Fruit fly (Drosophila melanogaster): Measurements from ENCODE around the gene CG33099.

Gene CG33099

DNA sequence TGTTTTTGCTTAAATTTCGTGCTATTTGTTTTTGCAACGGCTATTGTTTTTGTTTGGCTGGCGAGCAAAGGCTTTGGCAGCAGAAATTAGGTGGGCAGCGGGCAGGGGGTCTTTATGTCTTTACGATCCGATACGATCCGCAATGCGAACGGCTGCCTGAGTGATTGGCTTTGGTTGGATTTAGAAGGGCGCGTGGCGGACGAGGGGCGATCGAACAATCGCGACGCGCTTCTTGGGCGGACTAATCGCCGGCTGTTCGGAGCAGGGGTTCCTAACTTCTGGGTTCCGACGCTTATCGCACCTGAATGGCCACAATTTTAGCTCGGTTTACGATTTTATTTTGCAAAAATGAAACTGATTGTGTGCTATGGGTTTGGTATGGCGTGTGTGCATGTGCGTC lies 3.2 kb downstream of the CG33099 start:
- no peak for TF ChIP-seq Dif (GFP tag; optimal IDR thresholded peaks at IDR 0.05; ENCODE audit: partially characterized antibody)
- no peak for TF ChIP-seq fru (GFP tag; optimal IDR thresholded peaks at IDR 0.05)
- TF ChIP-seq Rel (GFP tag; optimal IDR thresholded peaks at IDR 0.05), result no peak
- TF ChIP-seq Rel (tag; optimal IDR thresholded peaks at IDR 0.05), result peak; percentile 32
- TF ChIP-seq Dfd (GFP tag; optimal IDR thresholded peaks at IDR 0.05), result no peak
- peak; percentile 35 for TF ChIP-seq jim (GFP tag; optimal IDR thresholded peaks at IDR 0.05)
- TF ChIP-seq Abd-B (GFP tag; optimal IDR thresholded peaks at IDR 0.05), result no peak
- no peak for TF ChIP-seq Jra (GFP tag; optimal IDR thresholded peaks at IDR 0.05)
- TF ChIP-seq dmrt93B (GFP tag; optimal IDR thresholded peaks at IDR 0.05), result no peak
- TF ChIP-seq sv (GFP tag; optimal IDR thresholded peaks at IDR 0.05), result no peak
- TF ChIP-seq foxo (GFP tag; optimal IDR thresholded peaks at IDR 0.05), result peak in 1 of 2 experiments; percentile 39
- peak; percentile 98 for TF ChIP-seq h (GFP tag; optimal IDR thresholded peaks at IDR 0.05)
- peak; percentile 37 for TF ChIP-seq Sp1 (GFP tag; optimal IDR thresholded peaks at IDR 0.05)

DNA sequence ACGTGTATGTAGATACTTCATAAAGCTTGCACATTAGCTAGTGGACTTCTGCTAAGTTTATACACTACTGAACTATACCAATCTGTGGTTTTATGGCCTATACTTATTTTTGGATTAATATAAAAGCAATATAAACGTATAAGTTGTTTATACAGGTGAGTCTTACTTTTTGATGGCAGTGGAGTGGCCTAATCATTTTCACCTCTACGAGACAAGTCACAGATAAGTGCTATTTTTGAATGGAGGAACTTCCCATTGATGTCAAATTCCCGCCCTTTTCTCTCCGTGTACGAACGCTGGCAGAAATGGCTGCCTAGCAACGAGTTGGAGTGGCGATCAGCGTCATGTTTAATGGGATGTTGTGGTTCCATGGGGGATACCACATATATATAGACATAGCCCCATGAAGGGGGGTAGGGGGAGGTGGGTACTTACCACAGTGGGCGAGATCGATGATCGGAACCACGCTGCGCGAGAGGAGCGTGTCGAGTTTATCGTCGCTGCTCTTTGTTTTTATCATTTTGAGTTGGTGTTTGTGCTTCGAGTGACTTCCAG lies 3.9 kb downstream of the CG33099 start:
- TF ChIP-seq Rel (GFP tag; optimal IDR thresholded peaks at IDR 0.05), result no peak
- TF ChIP-seq Rel (tag; optimal IDR thresholded peaks at IDR 0.05), result peak; percentile 61
- no peak for TF ChIP-seq psq (GFP tag; optimal IDR thresholded peaks at IDR 0.05)
- peak in 1 of 2 experiments; percentile 32 for TF ChIP-seq dl (GFP tag; optimal IDR thresholded peaks at IDR 0.05; ENCODE audit: insufficient read depth in 1 of 2, partially characterized antibody in 2 of 2)
- no peak for TF ChIP-seq h (GFP tag; optimal IDR thresholded peaks at IDR 0.05)
- peak in 1 of 2 experiments; percentile 18 for TF ChIP-seq foxo (GFP tag; optimal IDR thresholded peaks at IDR 0.05)
- TF ChIP-seq OdsH (GFP tag; optimal IDR thresholded peaks at IDR 0.05), result peak; percentile 9
- TF ChIP-seq fru (GFP tag; optimal IDR thresholded peaks at IDR 0.05), result peak; percentile 27

DNA sequence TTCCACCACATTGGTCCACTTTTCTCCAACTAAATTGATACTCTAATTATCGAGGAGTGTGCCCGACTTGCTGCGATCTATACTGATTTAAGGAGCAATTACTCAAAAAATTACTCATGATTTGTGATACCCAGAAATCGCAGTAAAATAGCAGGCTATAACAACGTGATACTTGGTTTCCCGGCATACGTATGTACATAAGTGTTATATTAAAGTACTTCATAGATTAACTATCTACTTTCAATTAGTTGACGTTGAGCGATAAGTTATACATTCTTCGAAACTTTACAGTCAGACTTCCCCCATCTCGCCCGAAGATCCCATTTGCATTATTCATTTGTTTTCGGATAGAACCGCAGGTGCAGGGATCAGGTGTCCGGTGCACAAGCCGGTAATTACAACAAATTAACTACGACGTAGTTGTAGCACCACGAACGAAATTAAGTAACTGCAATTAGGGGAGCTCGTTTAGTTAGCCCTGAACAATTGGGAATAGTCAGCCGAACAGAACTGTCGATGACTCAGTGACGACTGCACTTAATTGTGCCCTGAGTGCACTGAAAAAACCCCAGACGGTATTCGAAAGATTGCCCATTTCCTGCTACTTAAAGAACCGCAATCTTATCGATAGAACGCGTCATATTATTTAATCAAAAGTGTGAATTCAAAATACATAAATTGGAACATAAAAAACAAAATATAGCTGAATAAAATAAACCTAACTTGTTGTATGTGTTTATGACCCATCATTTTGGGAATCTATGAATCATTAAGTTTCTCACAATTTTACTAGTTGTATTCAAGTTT lies 4.6 kb downstream of the CG33099 start:
- TF ChIP-seq brk (GFP tag; optimal IDR thresholded peaks at IDR 0.05) (no peak), Dif (GFP tag; optimal IDR thresholded peaks at IDR 0.05; ENCODE audit: partially characterized antibody) (no peak), CG32264 (GFP tag; optimal IDR thresholded peaks at IDR 0.05) (no peak), jim (GFP tag; optimal IDR thresholded peaks at IDR 0.05) (no peak), OdsH (GFP tag; optimal IDR thresholded peaks at IDR 0.05) (no peak), h (GFP tag; optimal IDR thresholded peaks at IDR 0.05) (no peak), Rel (GFP tag; optimal IDR thresholded peaks at IDR 0.05) (no peak), Rel (tag; optimal IDR thresholded peaks at IDR 0.05) (peak; percentile 78), Jra (GFP tag; optimal IDR thresholded peaks at IDR 0.05) (no peak)

DNA sequence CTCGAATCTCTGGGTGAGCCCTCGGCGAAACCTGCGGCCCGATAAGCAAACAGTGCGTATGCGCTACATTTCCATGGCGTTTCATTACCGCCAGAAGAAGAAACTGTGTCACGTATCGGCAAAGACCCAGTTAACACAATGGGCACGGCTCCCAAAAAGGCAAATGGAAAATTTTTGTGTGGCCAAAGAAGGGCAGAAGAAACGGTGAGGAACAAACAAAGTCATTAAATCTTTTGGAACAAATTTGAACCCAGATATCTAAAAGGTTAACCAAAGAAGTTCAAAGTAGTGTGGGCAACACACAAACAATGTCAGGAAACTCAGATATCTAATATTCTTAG lies 5.3 kb downstream of the CG33099 start:
- TF ChIP-seq dl (GFP tag; optimal IDR thresholded peaks at IDR 0.05; ENCODE audit: insufficient read depth in 1 of 2, partially characterized antibody in 2 of 2) (no peak), Jra (GFP tag; optimal IDR thresholded peaks at IDR 0.05) (no peak), Dif (GFP tag; optimal IDR thresholded peaks at IDR 0.05; ENCODE audit: partially characterized antibody) (no peak), dmrt93B (GFP tag; optimal IDR thresholded peaks at IDR 0.05) (no peak), N (GFP tag; optimal IDR thresholded peaks at IDR 0.05) (no peak), Dfd (GFP tag; optimal IDR thresholded peaks at IDR 0.05) (no peak), pan (optimal IDR thresholded peaks at IDR 0.05) (no peak), Vsx2 (GFP tag; optimal IDR thresholded peaks at IDR 0.05; ENCODE audit: partially characterized antibody) (no peak), Hr78 (GFP tag; optimal IDR thresholded peaks at IDR 0.05) (no peak), tai (GFP tag; optimal IDR thresholded peaks at IDR 0.05) (no peak), h (GFP tag; optimal IDR thresholded peaks at IDR 0.05) (no peak), br (GFP tag; optimal IDR thresholded peaks at IDR 0.05) (no peak), psq (GFP tag; optimal IDR thresholded peaks at IDR 0.05) (no peak), fru (GFP tag; optimal IDR thresholded peaks at IDR 0.05) (no peak), Myc (optimal IDR thresholded peaks at IDR 0.05) (no peak), Rel (GFP tag; optimal IDR thresholded peaks at IDR 0.05) (no peak), Rel (tag; optimal IDR thresholded peaks at IDR 0.05) (no peak), GATAd (GFP tag; optimal IDR thresholded peaks at IDR 0.05) (no peak), CG32264 (GFP tag; optimal IDR thresholded peaks at IDR 0.05) (no peak)

- TF ChIP-seq Mio (GFP tag; optimal IDR thresholded peaks at IDR 0.05) (no peak), Hnf4 (GFP tag; optimal IDR thresholded peaks at IDR 0.05) (peak; percentile 21), rgr (GFP tag; optimal IDR thresholded peaks at IDR 0.05) (peak; percentile 16), CG9705 (GFP tag; optimal IDR thresholded peaks at IDR 0.05) (no peak), dmrt93B (GFP tag; optimal IDR thresholded peaks at IDR 0.05) (peak; percentile 1), Jra (GFP tag; optimal IDR thresholded peaks at IDR 0.05) (peak; percentile 10), Dif (GFP tag; optimal IDR thresholded peaks at IDR 0.05; ENCODE audit: partially characterized antibody) (no peak), jim (GFP tag; optimal IDR thresholded peaks at IDR 0.05) (no peak), br (GFP tag; optimal IDR thresholded peaks at IDR 0.05) (no peak), dsf (GFP tag; optimal IDR thresholded peaks at IDR 0.05; ENCODE audit: borderline replicate concordance) (no peak), pan (optimal IDR thresholded peaks at IDR 0.05) (no peak), brk (GFP tag; optimal IDR thresholded peaks at IDR 0.05) (no peak), HLH106 (tag; optimal IDR thresholded peaks at IDR 0.05) (no peak), usp (GFP tag; optimal IDR thresholded peaks at IDR 0.05) (no peak), dl (GFP tag; optimal IDR thresholded peaks at IDR 0.05; ENCODE audit: insufficient read depth in 1 of 2, partially characterized antibody in 2 of 2) (no peak), Vsx2 (GFP tag; optimal IDR thresholded peaks at IDR 0.05; ENCODE audit: partially characterized antibody) (no peak), sv (GFP tag; optimal IDR thresholded peaks at IDR 0.05) (no peak), woc (GFP tag; optimal IDR thresholded peaks at IDR 0.05) (no peak), Rel (GFP tag; optimal IDR thresholded peaks at IDR 0.05) (no peak), Rel (tag; optimal IDR thresholded peaks at IDR 0.05) (peak; percentile 96), tai (GFP tag; optimal IDR thresholded peaks at IDR 0.05) (peak; percentile 14), CrebA (GFP tag; optimal IDR thresholded peaks at IDR 0.05; ENCODE audit: borderline replicate concordance) (no peak), h (GFP tag; optimal IDR thresholded peaks at IDR 0.05) (peak; percentile 23)
Observed at dm6 chr3R:22524344-22525072, 5.9 kb downstream of the CG33099 start.

Data from whole organism, wandering third instar larva.